Fruit fly (Drosophila melanogaster) whole organism, embryonic: ENCODE results near the gene CG43139.

Source experiments
- CG31388 ChIP-seq: fragments of 200-800 bp; sonication (Bioruptor generic); optimal IDR thresholded peaks from 2 replicates; lab custom pipeline; 2016; ENCODE audit warnings: missing biosample characterization, missing genetic modification characterization
- CG5245 ChIP-seq: fragments of 200-800 bp; sonication (Bioruptor generic); optimal IDR thresholded peaks from 3 replicates; lab custom pipeline; 2016; ENCODE audit warnings: missing biosample characterization, missing genetic modification characterization
- CG6813 ChIP-seq: fragments of 200-800 bp; sonication (Bioruptor generic); optimal IDR thresholded peaks from 2 replicates; lab custom pipeline; 2017; ENCODE audit warnings: missing biosample characterization, missing genetic modification characterization, mild to moderate bottlenecking, moderate library complexity, missing genetic modification reagents
- CG7357 ChIP-seq: fragments of 200-800 bp; sonication (Bioruptor generic); IDR thresholded peaks from 3 replicates; pipeline ENCODE4 v1.3.6; 2022; ENCODE audit warnings: missing biosample characterization, missing genetic modification characterization
- CG8478 ChIP-seq: fragments of >200 bp; optimal IDR thresholded peaks from 2 replicates; lab custom pipeline; 2018
- CG9817 ChIP-seq: fragments of 200-800 bp; sonication (Bioruptor generic); optimal IDR thresholded peaks from 2 replicates; lab custom pipeline; 2018; ENCODE audit warnings: missing biosample characterization, mild to moderate bottlenecking, missing genetic modification characterization, moderate library complexity
- Dbx ChIP-seq: fragments of 200-800 bp; sonication (Bioruptor generic); IDR thresholded peaks from 3 replicates; pipeline ENCODE4 v1.3.6; 2022; ENCODE audit warnings: missing biosample characterization, missing genetic modification characterization
- Dll ChIP-seq: fragments of 200-800 bp; sonication (Bioruptor generic); IDR thresholded peaks from 4 replicates; pipeline ENCODE4 v1.3.6; 2022; ENCODE audit warnings: missing biosample characterization, missing genetic modification characterization; ENCODE audit not compliant: partially characterized antibody
- Hand ChIP-seq: fragments of 200-800 bp; sonication (Bioruptor generic); optimal IDR thresholded peaks from 2 replicates; lab custom pipeline; 2017; ENCODE audit warnings: mild to moderate bottlenecking, missing biosample characterization, missing genetic modification reagents, missing genetic modification characterization
- chn ChIP-seq: fragments of 200-800 bp; sonication (Bioruptor generic); optimal IDR thresholded peaks from 2 replicates; lab custom pipeline; 2016; ENCODE audit warnings: missing biosample characterization, missing genetic modification characterization
- lbe ChIP-seq: fragments of 200-800 bp; sonication (Bioruptor generic); optimal IDR thresholded peaks from 2 replicates; lab custom pipeline; 2016; ENCODE audit warnings: missing biosample characterization, mild to moderate bottlenecking, missing genetic modification characterization

DNA sequence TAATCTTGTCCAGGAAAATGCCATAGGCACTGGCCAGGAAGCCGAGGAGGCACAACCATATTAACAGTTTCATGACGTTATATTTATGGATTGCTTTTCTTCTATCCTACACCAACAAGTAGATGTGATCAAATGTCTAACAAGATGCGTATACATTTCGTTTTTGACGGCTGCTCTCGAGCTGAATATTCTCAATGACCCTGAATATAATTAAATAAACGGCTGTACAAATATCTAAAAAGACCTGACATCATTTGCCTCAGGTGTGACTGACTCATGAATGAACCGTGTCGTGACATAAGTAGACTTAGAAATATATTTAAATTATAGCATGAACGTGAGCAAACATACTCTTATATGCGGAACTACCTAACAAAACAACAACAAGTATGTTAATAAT, 1.0 kb upstream of the CG43139 start, which contains the start of gene CG5402:
- TF ChIP-seq CG8478, result no peak
- TF ChIP-seq chn (GFP tag; lab: Kevin White, UChicago), result no peak
- no peak for TF ChIP-seq CG9817 (tag; lab: Kevin White, UChicago)
- TF ChIP-seq lbe (GFP tag; lab: Kevin White, UChicago), result no peak
- no peak for TF ChIP-seq CG7357
- TF ChIP-seq Dll (GFP tag; lab: Robert Waterston, UW), result no peak
- TF ChIP-seq CG6813 (GFP tag; lab: Kevin White, UChicago), result no peak
- no peak for TF ChIP-seq CG31388 (GFP tag; lab: Kevin White, UChicago)
- TF ChIP-seq CG5245 (GFP tag; lab: Kevin White, UChicago), result no peak
- no peak for TF ChIP-seq Dbx (GFP tag; lab: Robert Waterston, UW)
- no peak for TF ChIP-seq Hand
